Fruit fly (Drosophila melanogaster): ENCODE measurements around the gene RanBP3.

RanBP3 gene

dm6 chr3R:23772808-23773207, 20.2 kb upstream of the RanBP3 start, which contains the start of gene tst (continued):
- TF ChIP-seq CG15479 (GFP tag; optimal IDR thresholded peaks at IDR 0.05) (no peak), CG33557 (GFP tag; optimal IDR thresholded peaks at IDR 0.05) (peak; percentile 73), MTF-1 (GFP tag; optimal IDR thresholded peaks at IDR 0.05; ENCODE audit: borderline replicate concordance) (peak; percentile 82), tio (GFP tag; optimal IDR thresholded peaks at IDR 0.05) (no peak), sisA (GFP tag; IDR thresholded peaks at IDR 0.05) (peak; percentile 97), Taf1 (GFP tag; IDR thresholded peaks at IDR 0.05) (peak; percentile 93), CG11696 (GFP tag; IDR thresholded peaks at IDR 0.05) (peak; percentile 83), B-H2 (GFP tag; optimal IDR thresholded peaks at IDR 0.05) (no peak), gcm (GFP tag; optimal IDR thresholded peaks at IDR 0.05) (peak; percentile 87), tap (tag; optimal IDR thresholded peaks at IDR 0.05) (peak; percentile 84), h (optimal IDR thresholded peaks at IDR 0.05) (no peak), CG31388 (GFP tag; optimal IDR thresholded peaks at IDR 0.05) (peak; percentile 59), Aef1 (GFP tag; IDR thresholded peaks at IDR 0.05) (peak; percentile 97), grn (GFP tag; optimal IDR thresholded peaks at IDR 0.05) (no peak), abd-A (tag; optimal IDR thresholded peaks at IDR 0.05) (no peak), CG34376 (GFP tag; optimal IDR thresholded peaks at IDR 0.05) (peak; percentile 34), CG4424 (GFP tag; optimal IDR thresholded peaks at IDR 0.05) (peak; percentile 93), CG8290 (GFP tag; optimal IDR thresholded peaks at IDR 0.05) (peak; percentile 86), CG8290 (tag; optimal IDR thresholded peaks at IDR 0.05) (peak in 1 of 2 experiments; percentile 59), kah (GFP tag; optimal IDR thresholded peaks at IDR 0.05) (peak; percentile 60), gfzf (GFP tag; optimal IDR thresholded peaks at IDR 0.05) (peak; percentile 16), Kr (GFP tag; optimal IDR thresholded peaks at IDR 0.05) (no peak), CG10267 (tag; optimal IDR thresholded peaks at IDR 0.05) (peak; percentile 89), CG1832 (GFP tag; optimal IDR thresholded peaks at IDR 0.05) (no peak), CG10565 (GFP tag; optimal IDR thresholded peaks at IDR 0.05) (peak; percentile 20), fru (optimal IDR thresholded peaks at IDR 0.05) (no peak), CG15269 (tag; optimal IDR thresholded peaks at IDR 0.05) (peak; percentile 91), Oaz (GFP tag; IDR thresholded peaks at IDR 0.05) (peak; percentile 87), Lim3 (GFP tag; IDR thresholded peaks at IDR 0.05) (peak; percentile 78), zfh2 (GFP tag; optimal IDR thresholded peaks at IDR 0.05) (peak; percentile 79), unc-4 (GFP tag; IDR thresholded peaks at IDR 0.05; ENCODE audit: partially characterized antibody) (0 out of 2 replicates have a peak, but pooled peaks have one; percentile 40), Ptx1 (GFP tag; IDR thresholded peaks at IDR 0.05) (peak; percentile 99), CG12236 (GFP tag; optimal IDR thresholded peaks at IDR 0.05) (no peak), CG13894 (tag; optimal IDR thresholded peaks at IDR 0.05) (no peak), Myb (GFP tag; optimal IDR thresholded peaks at IDR 0.05) (peak; percentile 2), yki (optimal IDR thresholded peaks at IDR 0.05) (no peak), CG11723 (GFP tag; optimal IDR thresholded peaks at IDR 0.05) (peak; percentile 77), Meics (GFP tag; optimal IDR thresholded peaks at IDR 0.05) (peak; percentile 100), dysf (GFP tag; IDR thresholded peaks at IDR 0.05) (peak; percentile 97), CG6813 (GFP tag; optimal IDR thresholded peaks at IDR 0.05) (peak; percentile 77), CG7839 (tag; optimal IDR thresholded peaks at IDR 0.05) (peak; percentile 93), CG8924 (tag; optimal IDR thresholded peaks at IDR 0.05) (peak; percentile 93), CG2889 (GFP tag; IDR thresholded peaks at IDR 0.05) (peak; percentile 93), CG8359 (GFP tag; optimal IDR thresholded peaks at IDR 0.05; ENCODE audit: borderline replicate concordance) (peak; percentile 54), p53 (GFP tag; optimal IDR thresholded peaks at IDR 0.05) (no peak), CG8765 (GFP tag; IDR thresholded peaks at IDR 0.05) (peak; percentile 93), cg (GFP tag; optimal IDR thresholded peaks at IDR 0.05) (no peak), Rfx (GFP tag; IDR thresholded peaks at IDR 0.05) (peak; percentile 98), CG15514 (GFP tag; optimal IDR thresholded peaks at IDR 0.05) (peak; percentile 90), Poxn (GFP tag; IDR thresholded peaks at IDR 0.05) (peak; percentile 80), btn (GFP tag; optimal IDR thresholded peaks at IDR 0.05) (no peak), Nf-YA (GFP tag; IDR thresholded peaks at IDR 0.05) (peak; percentile 90)
